Worm (Caenorhabditis elegans): ENCODE results near the gene nlp-6.

- TF ChIP-seq dao-5 (tag; optimal IDR thresholded peaks at IDR 0.05) (no peak), W03F9.2 (tag; optimal IDR thresholded peaks at IDR 0.05) (no peak)
These were observed 49.2 kb upstream of the nlp-6 start for ce11 chrX:17613024-17613423.

Data from whole organism, L4/young adult.